Fruit fly (Drosophila melanogaster): ENCODE results near the gene fon.
A peak's percentile ranks its signal among the peaks of the same experiment; 100 is the strongest.

The fon gene

dm6 chr2L:19413118-19413893 is 27.3 kb upstream of the fon start (continued):
- TF ChIP-seq odd (GFP tag; optimal IDR thresholded peaks at IDR 0.05) (no peak), kay (GFP tag; optimal IDR thresholded peaks at IDR 0.05) (no peak), esg (GFP tag; conservative IDR thresholded peaks at IDR 0.05) (no peak), toy (GFP tag; IDR thresholded peaks at IDR 0.05) (no peak), phol (tag; optimal IDR thresholded peaks at IDR 0.05) (peak; percentile 14), CG14710 (tag; optimal IDR thresholded peaks at IDR 0.05) (no peak), CG12391 (tag; optimal IDR thresholded peaks at IDR 0.05) (no peak)

- TF ChIP-seq CG9797 (GFP tag; optimal IDR thresholded peaks at IDR 0.05) (no peak), vvl (GFP tag; IDR thresholded peaks at IDR 0.05) (no peak), crol (GFP tag; IDR thresholded peaks at IDR 0.05) (no peak), CG31388 (GFP tag; optimal IDR thresholded peaks at IDR 0.05) (no peak), CG12744 (GFP tag; optimal IDR thresholded peaks at IDR 0.05) (no peak), nerfin-2 (GFP tag; IDR thresholded peaks at IDR 0.05; ENCODE audit: partially characterized antibody) (no peak), Ravus (GFP tag; IDR thresholded peaks at IDR 0.05) (no peak), h (optimal IDR thresholded peaks at IDR 0.05) (no peak), Dip3 (GFP tag; optimal IDR thresholded peaks at IDR 0.05) (no peak), Meics (GFP tag; optimal IDR thresholded peaks at IDR 0.05) (no peak), lab (GFP tag; optimal IDR thresholded peaks at IDR 0.05) (peak; percentile 5), CG4854 (GFP tag; optimal IDR thresholded peaks at IDR 0.05) (no peak), CG5245 (GFP tag; optimal IDR thresholded peaks at IDR 0.05) (no peak), Max (GFP tag; optimal IDR thresholded peaks at IDR 0.05) (no peak), CG1529 (GFP tag; optimal IDR thresholded peaks at IDR 0.05) (no peak), CG12155 (GFP tag; optimal IDR thresholded peaks at IDR 0.05) (no peak), CG16813 (GFP tag; IDR thresholded peaks at IDR 0.05; ENCODE audit: partially characterized antibody) (no peak), schlank (tag; optimal IDR thresholded peaks at IDR 0.05) (peak; percentile 33), Myb (GFP tag; optimal IDR thresholded peaks at IDR 0.05) (no peak), fu2 (GFP tag; optimal IDR thresholded peaks at IDR 0.05) (no peak), bbx (GFP tag; IDR thresholded peaks at IDR 0.05; ENCODE audit: partially characterized antibody) (no peak), gcm2 (GFP tag; optimal IDR thresholded peaks at IDR 0.05) (no peak), CG2120 (GFP tag; optimal IDR thresholded peaks at IDR 0.05) (peak; percentile 15), Hmr (GFP tag; optimal IDR thresholded peaks at IDR 0.05) (peak; percentile 49), NC2β (GFP tag; optimal IDR thresholded peaks at IDR 0.05) (no peak), gfzf (GFP tag; optimal IDR thresholded peaks at IDR 0.05) (no peak), CG6654 (GFP tag; optimal IDR thresholded peaks at IDR 0.05) (no peak), zen2 (GFP tag; IDR thresholded peaks at IDR 0.05; ENCODE audit: partially characterized antibody) (no peak), Med (GFP tag) (peak; percentile 39), CG12769 (tag; optimal IDR thresholded peaks at IDR 0.05) (peak; percentile 33), caup (GFP tag; optimal IDR thresholded peaks at IDR 0.05; ENCODE audit: severe bottlenecking) (no peak), B-H1 (GFP tag; IDR thresholded peaks at IDR 0.05) (no peak), Poxn (GFP tag; IDR thresholded peaks at IDR 0.05) (no peak), mld (GFP tag; IDR thresholded peaks at IDR 0.05; ENCODE audit: partially characterized antibody) (no peak), lola (GFP tag; optimal IDR thresholded peaks at IDR 0.05) (no peak), klu (GFP tag; IDR thresholded peaks at IDR 0.05) (no peak), az2 (GFP tag; optimal IDR thresholded peaks at IDR 0.05) (no peak), CG13894 (tag; optimal IDR thresholded peaks at IDR 0.05) (no peak), tgo (GFP tag; IDR thresholded peaks at IDR 0.05) (no peak), aop (GFP tag; IDR thresholded peaks at IDR 0.05) (no peak), CG12219 (GFP tag; optimal IDR thresholded peaks at IDR 0.05) (no peak), toy (GFP tag; IDR thresholded peaks at IDR 0.05) (no peak), Nf-YA (GFP tag; IDR thresholded peaks at IDR 0.05) (no peak)
Observed at dm6 chr2L:19411966-19412365, 26.0 kb upstream of the fon start.
